Fruit fly (Drosophila melanogaster) whole organism, embryonic: ENCODE results near the gene lobo.

Experiments
- CG10147 ChIP-seq: fragments of 200-800 bp; sonication (Bioruptor generic); optimal IDR thresholded peaks from 2 replicates; lab custom pipeline; 2019; ENCODE audit warnings: missing biosample characterization, mild to moderate bottlenecking, missing genetic modification characterization, moderate library complexity
- CG10979 ChIP-seq: fragments of 200-800 bp; sonication (Bioruptor generic); optimal IDR thresholded peaks from 2 replicates; lab custom pipeline; 2018; ENCODE audit warnings: missing biosample characterization, mild to moderate bottlenecking, missing genetic modification characterization, moderate library complexity
- CG11504 ChIP-seq: fragments of 200-800 bp; sonication (Bioruptor generic); optimal IDR thresholded peaks from 3 replicates; lab custom pipeline; 2019; ENCODE audit warnings: missing biosample characterization, mild to moderate bottlenecking, missing genetic modification characterization, moderate library complexity
- CG11695 ChIP-seq: fragments of 200-800 bp; sonication (Bioruptor generic); IDR thresholded peaks from 3 replicates; pipeline ENCODE4 v1.3.6; 2022; ENCODE audit warnings: missing biosample characterization, missing genetic modification characterization
- CG15269 ChIP-seq: fragments of 200-800 bp; sonication (Bioruptor generic); optimal IDR thresholded peaks from 2 replicates; lab custom pipeline; 2018; ENCODE audit warnings: missing biosample characterization, mild to moderate bottlenecking, missing genetic modification characterization, moderate library complexity
- CG1602 ChIP-seq: fragments of 200-800 bp; sonication (Bioruptor generic); optimal IDR thresholded peaks from 3 replicates; lab custom pipeline; 2016; ENCODE audit warnings: missing biosample characterization, missing genetic modification characterization
- CG1603 ChIP-seq: fragments of 200-800 bp; sonication (Bioruptor generic); optimal IDR thresholded peaks from 2 replicates; lab custom pipeline; 2019; ENCODE audit warnings: missing biosample characterization, mild to moderate bottlenecking, missing genetic modification characterization, moderate library complexity
- CG16813 ChIP-seq: fragments of 200-800 bp; sonication (Bioruptor generic); IDR thresholded peaks from 3 replicates; pipeline ENCODE4 v1.3.6; 2022; ENCODE audit warnings: missing biosample characterization, missing genetic modification characterization; ENCODE audit not compliant: partially characterized antibody
- CG17568 ChIP-seq: fragments of 200-800 bp; sonication (Bioruptor generic); optimal IDR thresholded peaks from 2 replicates; lab custom pipeline; 2018; ENCODE audit warnings: missing biosample characterization, mild to moderate bottlenecking, missing genetic modification characterization, moderate library complexity
- CG18011 ChIP-seq: fragments of 200-800 bp; sonication (Bioruptor generic); optimal IDR thresholded peaks from 2 replicates; lab custom pipeline; 2017; ENCODE audit warnings: missing biosample characterization, missing genetic modification characterization, mild to moderate bottlenecking, moderate library complexity, missing genotype
- CG2120 ChIP-seq: fragments of 200-800 bp; sonication (Bioruptor generic); optimal IDR thresholded peaks from 3 replicates; lab custom pipeline; 2016; ENCODE audit warnings: missing biosample characterization, missing genetic modification characterization
- CG31441 ChIP-seq: fragments of 200-800 bp; sonication (Bioruptor generic); IDR thresholded peaks from 2 replicates; pipeline ENCODE4 v1.3.6; 2022; ENCODE audit warnings: missing biosample characterization, missing genetic modification characterization
- CG32767 ChIP-seq: fragments of 200-800 bp; sonication (Bioruptor generic); IDR thresholded peaks from 2 replicates; pipeline ENCODE4 v1.3.6; 2022; ENCODE audit warnings: missing biosample characterization, missing genetic modification characterization
- CG43689 ChIP-seq: fragments of 200-800 bp; sonication (Bioruptor generic); IDR thresholded peaks from 2 replicates; pipeline ENCODE4 v1.3.6; 2022; ENCODE audit warnings: missing biosample characterization, missing genetic modification characterization
- CG4404 ChIP-seq: fragments of 200-800 bp; sonication (Bioruptor generic); IDR thresholded peaks from 2 replicates; pipeline ENCODE4 v1.3.6; 2022; ENCODE audit warnings: missing biosample characterization, missing genetic modification characterization
- CG4617 ChIP-seq: fragments of 200-800 bp; sonication (Bioruptor generic); optimal IDR thresholded peaks from 3 replicates; lab custom pipeline; 2016; ENCODE audit warnings: missing biosample characterization, missing genetic modification characterization, borderline replicate concordance
- CG7839 ChIP-seq: fragments of 200-800 bp; sonication (Bioruptor generic); optimal IDR thresholded peaks from 3 replicates; lab custom pipeline; 2018; ENCODE audit warnings: missing biosample characterization, mild to moderate bottlenecking, missing genetic modification characterization, moderate library complexity
- CoRest ChIP-seq: fragments of 200-800 bp; sonication (Bioruptor generic); optimal IDR thresholded peaks from 3 replicates; lab custom pipeline; 2018; ENCODE audit warnings: missing biosample characterization, mild to moderate bottlenecking, missing genetic modification characterization, moderate library complexity
- ERR ChIP-seq: fragments of 200-800 bp; sonication (Bioruptor generic); optimal IDR thresholded peaks from 2 replicates; lab custom pipeline; 2016; ENCODE audit warnings: missing biosample characterization, missing genetic modification characterization
- Ets65A ChIP-seq: fragments of 200-800 bp; sonication (Bioruptor generic); peaks from one replicate; lab custom pipeline; 2016; ENCODE audit warnings: missing biosample characterization, missing genetic modification characterization
- Fer3 ChIP-seq: fragments of 200-800 bp; sonication (Bioruptor generic); optimal IDR thresholded peaks from 2 replicates; lab custom pipeline; 2018; ENCODE audit warnings: missing biosample characterization, mild to moderate bottlenecking, missing genetic modification characterization, moderate library complexity
- Hey ChIP-seq: fragments of 200-800 bp; sonication (Bioruptor generic); optimal IDR thresholded peaks from 3 replicates; lab custom pipeline; 2018; ENCODE audit warnings: missing biosample characterization, mild to moderate bottlenecking, missing genetic modification characterization
- Hr51 ChIP-seq, 2 experiments: fragments of 200-800 bp; sonication (Bioruptor generic); optimal IDR thresholded peaks; 2 replicates in 1 of 2; 3 replicates in 1 of 2; lab custom pipeline; 2016 to 2018; ENCODE audit warnings: missing biosample characterization in 2 of 2, missing genetic modification characterization in 2 of 2, mild to moderate bottlenecking in 1 of 2, moderate library complexity in 1 of 2
- Hsf ChIP-seq: fragments of 200-800 bp; sonication (Bioruptor generic); optimal IDR thresholded peaks from 3 replicates; lab custom pipeline; 2016; ENCODE audit warnings: missing biosample characterization, missing genetic modification characterization
- Lpt ChIP-seq: fragments of >200 bp; optimal IDR thresholded peaks from 2 replicates; lab custom pipeline; 2018; ENCODE audit warnings: missing biosample characterization, missing genetic modification characterization
- Meics ChIP-seq: fragments of 200-800 bp; sonication (Bioruptor generic); optimal IDR thresholded peaks from 2 replicates; lab custom pipeline; 2017; ENCODE audit warnings: missing biosample characterization, mild to moderate bottlenecking, missing genetic modification characterization
- NK7.1 ChIP-seq: fragments of 200-800 bp; sonication (Bioruptor generic); optimal IDR thresholded peaks from 3 replicates; lab custom pipeline; 2016; ENCODE audit warnings: missing biosample characterization, missing genetic modification characterization
- Nf-YA ChIP-seq: fragments of 200-800 bp; sonication (Bioruptor generic); IDR thresholded peaks from 2 replicates; pipeline ENCODE4 v1.3.6; 2022; ENCODE audit warnings: missing biosample characterization, missing genetic modification characterization
- NfI ChIP-seq: fragments of 200-800 bp; sonication (Bioruptor generic); optimal IDR thresholded peaks from 3 replicates; lab custom pipeline; 2018; ENCODE audit warnings: missing biosample characterization, mild to moderate bottlenecking, missing genetic modification characterization, moderate library complexity
- Poxn ChIP-seq: fragments of 200-800 bp; sonication (Bioruptor generic); IDR thresholded peaks from 2 replicates; pipeline ENCODE4 v1.3.6; 2022; ENCODE audit warnings: missing biosample characterization, missing genetic modification characterization
- Stat92E ChIP-seq, 3 experiments: fragments of >200 bp in 2 of 3; fragments of 200-800 bp in 1 of 3; sonication (Bioruptor generic) in 1 of 3; optimal IDR thresholded peaks; 2 replicates each; lab custom pipeline; 2017 to 2019; ENCODE audit warnings: missing biosample characterization in 3 of 3, missing genetic modification characterization in 3 of 3, mild to moderate bottlenecking in 1 of 3, moderate library complexity in 1 of 3
- abd-A ChIP-seq: fragments of 200-800 bp; sonication (Bioruptor generic); optimal IDR thresholded peaks from 3 replicates; lab custom pipeline; 2019; ENCODE audit warnings: missing biosample characterization, mild to moderate bottlenecking, missing genetic modification characterization, moderate library complexity
- ara ChIP-seq: fragments of 200-800 bp; sonication (Bioruptor generic); IDR thresholded peaks from 2 replicates; pipeline ENCODE4 v1.3.6; 2022; ENCODE audit warnings: missing biosample characterization, missing genetic modification characterization
- caup ChIP-seq: fragments of 200-800 bp; sonication (Bioruptor generic); optimal IDR thresholded peaks from 3 replicates; lab custom pipeline; 2017; ENCODE audit warnings: missing biosample characterization, mild to moderate bottlenecking, missing genetic modification characterization, moderate library complexity; ENCODE audit not compliant: severe bottlenecking
- chn ChIP-seq: fragments of 200-800 bp; sonication (Bioruptor generic); optimal IDR thresholded peaks from 2 replicates; lab custom pipeline; 2016; ENCODE audit warnings: missing biosample characterization, missing genetic modification characterization
- corto ChIP-seq: fragments of 200-800 bp; sonication (Bioruptor generic); optimal IDR thresholded peaks from 2 replicates; lab custom pipeline; 2016; ENCODE audit warnings: missing biosample characterization, mild to moderate bottlenecking, missing genetic modification characterization, moderate library complexity
- crol ChIP-seq: fragments of 200-800 bp; sonication (Bioruptor generic); IDR thresholded peaks from 2 replicates; pipeline ENCODE4 v1.3.6; 2022; ENCODE audit warnings: missing biosample characterization, missing genetic modification characterization
- ftz-f1 ChIP-seq: fragments of 200-800 bp; sonication (Bioruptor generic); optimal IDR thresholded peaks from 2 replicates; lab custom pipeline; 2016; ENCODE audit warnings: missing biosample characterization, missing genetic modification characterization
- gem ChIP-seq: fragments of 200-800 bp; sonication (Bioruptor generic); optimal IDR thresholded peaks from 2 replicates; lab custom pipeline; 2019; ENCODE audit warnings: missing biosample characterization, mild to moderate bottlenecking, missing genetic modification characterization, moderate library complexity
- maf-S ChIP-seq: fragments of 200-800 bp; sonication (Bioruptor generic); optimal IDR thresholded peaks from 2 replicates; lab custom pipeline; 2016; ENCODE audit warnings: missing biosample characterization, missing genetic modification characterization
- mirr ChIP-seq: fragments of 200-800 bp; sonication (Bioruptor generic); optimal IDR thresholded peaks from 3 replicates; lab custom pipeline; 2018; ENCODE audit warnings: missing biosample characterization, mild to moderate bottlenecking, missing genetic modification characterization
- nmo ChIP-seq: fragments of 200-800 bp; sonication (Bioruptor generic); optimal IDR thresholded peaks from 2 replicates; lab custom pipeline; 2018; ENCODE audit warnings: missing biosample characterization, mild to moderate bottlenecking, missing genetic modification characterization, moderate library complexity
- pros ChIP-seq: fragments of 200-800 bp; sonication (Bioruptor generic); optimal IDR thresholded peaks from 3 replicates; lab custom pipeline; 2019; ENCODE audit warnings: missing biosample characterization, mild to moderate bottlenecking, missing genetic modification characterization, moderate library complexity
- pzg ChIP-seq: fragments of 200-800 bp; sonication (Bioruptor generic); optimal IDR thresholded peaks from 3 replicates; lab custom pipeline; 2018; ENCODE audit warnings: missing biosample characterization, mild to moderate bottlenecking, missing genetic modification characterization, moderate library complexity
- row ChIP-seq: fragments of 200-800 bp; sonication (Bioruptor generic); IDR thresholded peaks from 3 replicates; pipeline ENCODE4 v1.3.6; 2022; ENCODE audit warnings: missing biosample characterization, missing genetic modification characterization
- sqz ChIP-seq: fragments of 200-800 bp; sonication (Bioruptor generic); optimal IDR thresholded peaks from 3 replicates; lab custom pipeline; 2018; ENCODE audit warnings: missing biosample characterization, mild to moderate bottlenecking, missing genetic modification characterization
- unpg ChIP-seq: fragments of 200-800 bp; sonication (Bioruptor generic); optimal IDR thresholded peaks from 3 replicates; lab custom pipeline; 2018; ENCODE audit warnings: missing biosample characterization, mild to moderate bottlenecking, missing genetic modification characterization, moderate library complexity
- usp ChIP-seq: fragments of >200 bp; optimal IDR thresholded peaks from 2 replicates; lab custom pipeline; 2017; ENCODE audit warnings: missing biosample characterization, missing genetic modification characterization
- zfh1 ChIP-seq: fragments of 200-800 bp; sonication (Bioruptor generic); IDR thresholded peaks from 3 replicates; pipeline ENCODE4 v1.3.6; 2022; ENCODE audit warnings: missing biosample characterization, missing genetic modification characterization

The lobo gene

dm6 chr3R:25167407-25168191 lies 26.0 kb downstream of the lobo start (continued):
- TF ChIP-seq caup (GFP tag; lab: Kevin White, UChicago), result peak; percentile 5
- peak; percentile 47 for TF ChIP-seq gem (tag; lab: Kevin White, UChicago)
- TF ChIP-seq CG2120 (GFP tag; lab: Kevin White, UChicago), result peak; percentile 10
- peak; percentile 36 for TF ChIP-seq CG11504 (tag; lab: Kevin White, UChicago)
- TF ChIP-seq NfI (GFP tag; lab: Kevin White, UChicago), result no peak
- peak; percentile 21 for TF ChIP-seq Meics (GFP tag; lab: Kevin White, UChicago)
- TF ChIP-seq CG43689 (GFP tag; lab: Robert Waterston, UW), result no peak
- no peak for TF ChIP-seq Nf-YA (GFP tag; lab: Robert Waterston, UW)
- peak; percentile 68 for TF ChIP-seq abd-A (tag; lab: Kevin White, UChicago)
- TF ChIP-seq pros (GFP tag; lab: Kevin White, UChicago), result peak; percentile 54
- peak; percentile 29 for TF ChIP-seq CoRest
- no peak for TF ChIP-seq pzg (GFP tag; lab: Kevin White, UChicago)
- no peak for TF ChIP-seq unpg (GFP tag; lab: Kevin White, UChicago)
- no peak for TF ChIP-seq CG10147 (GFP tag; lab: Kevin White, UChicago)
- no peak for TF ChIP-seq CG32767
- peak; percentile 9 for TF ChIP-seq CG15269
- TF ChIP-seq nmo, result peak; percentile 27
- peak; percentile 22; the same call in 1 of the 2 replicates for TF ChIP-seq CG31441 (GFP tag; lab: Robert Waterston, UW)
- TF ChIP-seq Hr51 (GFP tag; optimal IDR thresholded peaks at IDR 0.05; lab: Kevin White, UChicago), result peak in 1 of 2 experiments; percentile 10

- TF ChIP-seq Lpt (GFP tag; lab: Kevin White, UChicago) (no peak), mirr (GFP tag; lab: Kevin White, UChicago) (no peak), row (GFP tag; lab: Robert Waterston, UW) (no peak), CG10979 (no peak), CG17568 (GFP tag; lab: Kevin White, UChicago) (no peak), CG18011 (GFP tag; lab: Kevin White, UChicago) (no peak), Stat92E (GFP tag; optimal IDR thresholded peaks at IDR 0.05; lab: Kevin White, UChicago) (no peak), Hsf (no peak), sqz (GFP tag; lab: Kevin White, UChicago) (no peak), ERR (GFP tag; lab: Kevin White, UChicago) (no peak), CG4617 (no peak), zfh1 (no peak), Ets65A (GFP tag; lab: Kevin White, UChicago) (peak; percentile 52), CG11695 (GFP tag; lab: Robert Waterston, UW) (no peak), chn (GFP tag; lab: Kevin White, UChicago) (no peak), usp (no peak), NK7.1 (GFP tag; lab: Kevin White, UChicago) (no peak), Fer3 (tag; lab: Kevin White, UChicago) (no peak), CG7839 (tag; lab: Kevin White, UChicago) (no peak), Poxn (no peak), CG4404 (GFP tag; lab: Robert Waterston, UW) (no peak), Hey (tag; lab: Kevin White, UChicago) (peak; percentile 34), ara (no peak), corto (no peak), CG1602 (no peak), CG16813 (no peak), crol (GFP tag; lab: Robert Waterston, UW) (peak; percentile 51), CG1603 (no peak), ftz-f1 (GFP tag; lab: Kevin White, UChicago) (no peak), maf-S (GFP tag; lab: Kevin White, UChicago) (no peak)
These were observed 26.8 kb downstream of the lobo start for dm6 chr3R:25166788-25167187.
